Worm (Caenorhabditis elegans) whole organism, L4 larva: Measurements from ENCODE around the gene ZC317.7.

ENCODE experiments used
- F10B5.3 ChIP-seq: sonication (generic microtip); optimal IDR thresholded peaks from 2 replicates; lab custom pipeline; 2016; ENCODE audit warnings: mild to moderate bottlenecking, missing genetic modification characterization, missing compliant biosample characterization
- F26F4.8 ChIP-seq: fragments of 200-800 bp; sonication (Bioruptor generic); conservative IDR thresholded peaks from 2 replicates; pipeline ENCODE4 v1.3.6; 2022; ENCODE audit warnings: missing genetic modification characterization, missing compliant biosample characterization
- F37D6.2 ChIP-seq: sonication (generic microtip); optimal IDR thresholded peaks from 2 replicates; lab custom pipeline; 2016; ENCODE audit warnings: mild to moderate bottlenecking, missing genetic modification characterization, missing compliant biosample characterization
- R02D3.7 ChIP-seq: fragments of 150-350 bp; sonication (generic microtip); optimal IDR thresholded peaks from 3 replicates; lab custom pipeline; 2014; ENCODE audit warnings: missing biosample characterization, missing genetic modification characterization
- ZK337.2 ChIP-seq: fragments of 200-800 bp; sonication (Bioruptor generic); IDR thresholded peaks from 2 replicates; pipeline ENCODE4 v1.3.6; 2022; ENCODE audit warnings: missing genetic modification reagents, missing genetic modification characterization, missing compliant biosample characterization
- ZK546.5 ChIP-seq, 2 experiments: sonication (generic microtip); optimal IDR thresholded peaks; 2 replicates each; lab custom pipeline; 2017; ENCODE audit warnings: missing biosample characterization in 2 of 2, missing genetic modification characterization in 2 of 2
- aha-1 ChIP-seq: fragments of 150-350 bp; peaks from one replicate; lab custom pipeline; 2014; ENCODE audit warnings: missing biosample characterization, missing genetic modification characterization
- aly-2 ChIP-seq: sonication (generic microtip); optimal IDR thresholded peaks from 2 replicates; lab custom pipeline; 2018; ENCODE audit warnings: missing biosample characterization, missing genetic modification characterization
- attf-4 ChIP-seq: sonication (generic microtip); optimal IDR thresholded peaks from 3 replicates; lab custom pipeline; 2017; ENCODE audit warnings: missing biosample characterization, missing genetic modification characterization
- ceh-82 ChIP-seq: sonication (generic microtip); optimal IDR thresholded peaks from 2 replicates; lab custom pipeline; 2017; ENCODE audit warnings: missing biosample characterization, missing genetic modification characterization
- ces-1 ChIP-seq: fragments of 150-350 bp; sonication (generic microtip); optimal IDR thresholded peaks from 4 replicates; lab custom pipeline; 2014; ENCODE audit warnings: missing biosample characterization, missing genetic modification reagents, missing genetic modification characterization
- daf-12 ChIP-seq: fragments of 150-350 bp; optimal IDR thresholded peaks from 2 replicates; lab custom pipeline; 2014; ENCODE audit warnings: missing biosample characterization, missing genetic modification reagents, missing genetic modification characterization
- daf-16 ChIP-seq, 3 experiments: sonication (generic microtip); optimal IDR thresholded peaks; 2 replicates each; lab custom pipeline; 2016 to 2017; ENCODE audit warnings: missing genetic modification characterization in 3 of 3, missing genetic modification reagents in 3 of 3, mild to moderate bottlenecking in 2 of 3, missing compliant biosample characterization in 2 of 3, missing biosample characterization in 1 of 3, moderate library complexity in 1 of 3
- dmd-6 ChIP-seq: fragments of 200-800 bp; sonication (Bioruptor generic); IDR thresholded peaks from 2 replicates; pipeline ENCODE4 v1.3.6; 2022; ENCODE audit warnings: missing genetic modification reagents, missing genetic modification characterization, missing compliant biosample characterization
- dmd-8 ChIP-seq: fragments of 200-800 bp; sonication (Bioruptor generic); IDR thresholded peaks from 2 replicates; pipeline ENCODE4 v1.3.6; 2022; ENCODE audit warnings: missing genetic modification characterization, missing compliant biosample characterization
- dpl-1 ChIP-seq: fragments of 150-350 bp; optimal IDR thresholded peaks from 2 replicates; lab custom pipeline; 2014; ENCODE audit warnings: missing biosample characterization, missing genetic modification reagents, missing genetic modification characterization
- duxl-1 ChIP-seq: sonication (generic microtip); optimal IDR thresholded peaks from 2 replicates; lab custom pipeline; 2016; ENCODE audit warnings: mild to moderate bottlenecking, missing genetic modification characterization, moderate library complexity, missing compliant biosample characterization; ENCODE audit not compliant: poor library complexity
- dve-1 ChIP-seq: sonication (generic microtip); optimal IDR thresholded peaks from 2 replicates; lab custom pipeline; 2017; ENCODE audit warnings: antibody characterized with exemption, mild to moderate bottlenecking, missing genetic modification characterization, missing compliant biosample characterization; ENCODE audit not compliant: insufficient read depth
- egl-27 ChIP-seq: sonication (generic microtip); optimal IDR thresholded peaks from 3 replicates; lab custom pipeline; 2017; ENCODE audit warnings: missing biosample characterization, missing genetic modification reagents, missing genetic modification characterization
- egl-43 ChIP-seq: fragments of 200-800 bp; sonication (Bioruptor generic); IDR thresholded peaks from 2 replicates; pipeline ENCODE4 v1.3.6; 2022; ENCODE audit warnings: missing genetic modification reagents, missing genetic modification characterization, missing compliant biosample characterization
- fos-1 ChIP-seq: fragments of 150-350 bp; optimal IDR thresholded peaks from 2 replicates; lab custom pipeline; 2014; ENCODE audit warnings: missing biosample characterization, missing genetic modification characterization
- hlh-30 ChIP-seq: sonication (generic microtip); optimal IDR thresholded peaks from 2 replicates; lab custom pipeline; 2017; ENCODE audit warnings: antibody characterized with exemption, mild to moderate bottlenecking, missing genetic modification characterization, missing compliant biosample characterization; ENCODE audit not compliant: insufficient read depth
- lin-1 ChIP-seq: fragments of 200-800 bp; sonication (Bioruptor generic); IDR thresholded peaks from 2 replicates; pipeline ENCODE4 v1.3.6; 2022; ENCODE audit warnings: missing genetic modification reagents, missing genetic modification characterization, missing compliant biosample characterization
- lin-13 ChIP-seq: fragments of 150-350 bp; optimal IDR thresholded peaks from 2 replicates; lab custom pipeline; 2014; ENCODE audit warnings: missing biosample characterization, missing genetic modification reagents, missing genetic modification characterization
- lin-15B ChIP-seq: fragments of 150-350 bp; sonication (generic microtip); optimal IDR thresholded peaks from 3 replicates; lab custom pipeline; 2014; ENCODE audit warnings: missing biosample characterization, missing genetic modification characterization
- lin-39 ChIP-seq: fragments of 150-350 bp; optimal IDR thresholded peaks from 2 replicates; lab custom pipeline; 2014; ENCODE audit warnings: missing biosample characterization, missing genetic modification reagents, missing genetic modification characterization
- madf-5 ChIP-seq, 2 experiments: fragments of 200-800 bp; sonication (Bioruptor generic); IDR thresholded peaks; 2 replicates each; pipeline ENCODE4 v1.3.6; 2022; ENCODE audit warnings: missing compliant biosample characterization in 2 of 2, missing genetic modification characterization in 2 of 2
- madf-9 ChIP-seq: fragments of 200-800 bp; sonication (Bioruptor generic); conservative IDR thresholded peaks from 2 replicates; pipeline ENCODE4 v1.3.6; 2022; ENCODE audit warnings: missing genetic modification reagents, missing genetic modification characterization, missing compliant biosample characterization
- mxl-2 ChIP-seq: fragments of 200-800 bp; sonication (Bioruptor generic); conservative IDR thresholded peaks from 2 replicates; pipeline ENCODE4 v1.3.6; 2022; ENCODE audit warnings: missing genetic modification reagents, missing genetic modification characterization, missing compliant biosample characterization
- mxl-3 ChIP-seq: fragments of 200-800 bp; sonication (Bioruptor generic); optimal IDR thresholded peaks from 2 replicates; lab custom pipeline; 2018; ENCODE audit warnings: mild to moderate bottlenecking, missing genetic modification characterization, missing compliant biosample characterization
- nhr-11 ChIP-seq: fragments of 150-350 bp; optimal IDR thresholded peaks from 2 replicates; lab custom pipeline; 2014; ENCODE audit warnings: missing biosample characterization, missing genetic modification characterization
- nhr-111 ChIP-seq: fragments of 200-800 bp; sonication (Bioruptor generic); optimal IDR thresholded peaks from 2 replicates; lab custom pipeline; 2018; ENCODE audit warnings: mild to moderate bottlenecking, missing genetic modification characterization, missing compliant biosample characterization
- nhr-28 ChIP-seq: fragments of 150-350 bp; optimal IDR thresholded peaks from 2 replicates; lab custom pipeline; 2014; ENCODE audit warnings: missing biosample characterization, missing genetic modification characterization
- nhr-48 ChIP-seq: sonication (generic microtip); optimal IDR thresholded peaks from 2 replicates; lab custom pipeline; 2016; ENCODE audit warnings: mild to moderate bottlenecking, missing genetic modification characterization, missing compliant biosample characterization
- nhr-76 ChIP-seq: fragments of 150-350 bp; optimal IDR thresholded peaks from 2 replicates; lab custom pipeline; 2014; ENCODE audit warnings: missing biosample characterization, missing genetic modification characterization
- nhr-77 ChIP-seq: fragments of 150-350 bp; optimal IDR thresholded peaks from 2 replicates; lab custom pipeline; 2014; ENCODE audit warnings: missing biosample characterization, missing genetic modification characterization
- php-3 ChIP-seq: fragments of 200-800 bp; sonication (Bioruptor generic); IDR thresholded peaks from 2 replicates; pipeline ENCODE4 v1.3.6; 2022; ENCODE audit warnings: missing genetic modification reagents, missing genetic modification characterization, missing compliant biosample characterization
- saeg-2 ChIP-seq: fragments of 200-800 bp; sonication (Bioruptor generic); IDR thresholded peaks from 2 replicates; pipeline ENCODE4 v1.3.6; 2022; ENCODE audit warnings: missing genetic modification reagents, missing genetic modification characterization, missing compliant biosample characterization
- set-16 ChIP-seq: fragments of 200-800 bp; sonication (Bioruptor generic); IDR thresholded peaks from 2 replicates; pipeline ENCODE4 v1.3.6; 2022; ENCODE audit warnings: missing genetic modification reagents, missing genetic modification characterization, missing compliant biosample characterization
- skn-1 ChIP-seq: fragments of 150-350 bp; optimal IDR thresholded peaks from 2 replicates; lab custom pipeline; 2014; ENCODE audit warnings: missing biosample characterization, missing genetic modification characterization
- snpc-1.2 ChIP-seq: fragments of 200-800 bp; sonication (Bioruptor generic); IDR thresholded peaks from 2 replicates; pipeline ENCODE4 v1.3.6; 2022; ENCODE audit warnings: missing genetic modification reagents, missing genetic modification characterization, missing compliant biosample characterization
- snpc-4 ChIP-seq: fragments of 150-350 bp; optimal IDR thresholded peaks from 2 replicates; lab custom pipeline; 2014; ENCODE audit warnings: missing biosample characterization, missing genetic modification characterization
- spr-1 ChIP-seq: sonication (generic microtip); optimal IDR thresholded peaks from 2 replicates; lab custom pipeline; 2016; ENCODE audit warnings: mild to moderate bottlenecking, missing genetic modification characterization, missing compliant biosample characterization
- unc-130 ChIP-seq: sonication (generic microtip); optimal IDR thresholded peaks from 2 replicates; lab custom pipeline; 2016; ENCODE audit warnings: missing genetic modification reagents, missing genetic modification characterization, missing compliant biosample characterization
- unc-39 ChIP-seq: sonication (generic microtip); optimal IDR thresholded peaks from 2 replicates; lab custom pipeline; 2017; ENCODE audit warnings: missing biosample characterization, missing genetic modification characterization
- zag-1 ChIP-seq: fragments of 150-350 bp; optimal IDR thresholded peaks from 2 replicates; lab custom pipeline; 2014; ENCODE audit warnings: missing biosample characterization, missing genetic modification characterization
- zfp-2 ChIP-seq: sonication (generic microtip); optimal IDR thresholded peaks from 2 replicates; lab custom pipeline; 2016; ENCODE audit warnings: mild to moderate bottlenecking, missing genetic modification characterization, missing compliant biosample characterization
- zfp-3 ChIP-seq: fragments of 200-800 bp; sonication (Bioruptor generic); conservative IDR thresholded peaks from 2 replicates; pipeline ENCODE4 v1.3.6; 2022; ENCODE audit warnings: missing genetic modification reagents, missing genetic modification characterization, missing compliant biosample characterization
- zip-11 ChIP-seq: fragments of 200-800 bp; sonication (Bioruptor generic); IDR thresholded peaks from 2 replicates; pipeline ENCODE4 v1.3.6; 2022; ENCODE audit warnings: missing genetic modification characterization, missing compliant biosample characterization
- ztf-11 ChIP-seq: fragments of 150-350 bp; optimal IDR thresholded peaks from 2 replicates; lab custom pipeline; 2014; ENCODE audit warnings: missing biosample characterization, missing genetic modification characterization
- ztf-7 ChIP-seq: fragments of 150-350 bp; optimal IDR thresholded peaks from 2 replicates; lab custom pipeline; 2014; ENCODE audit warnings: missing biosample characterization, missing genetic modification characterization

ZC317.7 gene

DNA sequence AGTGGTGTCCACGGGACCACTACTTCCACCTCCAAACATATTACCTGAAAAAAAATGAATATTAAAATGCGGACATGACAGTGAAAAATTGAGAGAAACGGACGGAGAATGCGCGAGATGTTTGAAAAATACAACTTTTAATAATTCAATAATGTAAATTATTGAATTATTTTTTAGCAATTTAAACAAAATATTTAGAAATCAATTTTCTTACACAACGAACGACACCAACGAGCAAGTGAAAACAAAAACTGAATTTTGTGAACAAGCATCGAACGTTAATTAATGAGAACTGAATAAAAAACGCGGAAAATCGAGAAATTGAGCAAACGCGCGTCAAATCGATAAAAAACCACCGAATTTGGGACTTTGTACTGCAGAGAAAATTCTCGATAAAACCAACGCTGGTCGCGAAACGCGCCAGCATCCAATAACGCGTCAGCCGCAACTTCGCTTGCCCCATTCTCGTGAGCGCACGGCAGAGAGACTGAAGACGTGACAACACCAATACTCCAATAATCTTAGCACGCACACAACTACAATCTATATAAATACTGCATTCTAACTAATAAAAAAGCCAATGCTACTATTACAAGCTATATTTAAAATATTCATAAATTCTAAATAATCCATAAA lies 34.1 kb upstream of the ZC317.7 start, which contains the start of the genes dnj-19 and nhr-47 (continued):
- TF ChIP-seq F10B5.3 (tag; lab: Kevin White, UChicago) (peak; percentile 75), zfp-2 (tag; lab: Kevin White, UChicago) (peak; percentile 18), nhr-28 (tag; lab: Kevin White, UChicago) (peak; percentile 83), dve-1 (tag; lab: Kevin White, UChicago) (peak; percentile 96), set-16 (GFP tag; lab: Robert Waterston, UW) (no peak; the same call in 1 of the 2 replicates), php-3 (GFP tag; lab: Robert Waterston, UW) (peak; percentile 71; the same call in 1 of the 2 replicates), ceh-82 (tag; lab: Kevin White, UChicago) (no peak), nhr-76 (tag; lab: Kevin White, UChicago) (no peak), lin-39 (tag; lab: Kevin White, UChicago) (no peak), dmd-8 (GFP tag; lab: Robert Waterston, UW) (peak; percentile 64; the same call in 1 of the 2 replicates), hlh-30 (tag; lab: Kevin White, UChicago) (peak; percentile 83), mxl-2 (no peak), attf-4 (no peak), snpc-4 (tag; lab: Kevin White, UChicago) (no peak), egl-27 (tag; lab: Kevin White, UChicago) (no peak), mxl-3 (GFP tag; lab: Kevin White, UChicago) (peak; percentile 79), skn-1 (tag; lab: Kevin White, UChicago) (no peak), nhr-48 (tag; lab: Kevin White, UChicago) (peak; percentile 77), aly-2 (tag; lab: Kevin White, UChicago) (no peak), dmd-6 (GFP tag; lab: Robert Waterston, UW) (peak; percentile 93), ztf-7 (tag; lab: Kevin White, UChicago) (peak; percentile 81), daf-12 (tag; lab: Kevin White, UChicago) (no peak), ZK337.2 (GFP tag; lab: Robert Waterston, UW) (no peak), duxl-1 (tag; lab: Kevin White, UChicago) (peak; percentile 82), zfp-3 (peak; percentile 88), R02D3.7 (tag; lab: Kevin White, UChicago) (no peak), aha-1 (tag; lab: Kevin White, UChicago) (peak; percentile 99), zag-1 (no peak), unc-39 (tag; lab: Kevin White, UChicago) (no peak), egl-43 (GFP tag; lab: Robert Waterston, UW) (peak; percentile 91), lin-13 (peak; percentile 89), nhr-111 (GFP tag; lab: Kevin White, UChicago) (no peak), ces-1 (GFP tag; lab: Kevin White, UChicago) (no peak), fos-1 (no peak), snpc-1.2 (GFP tag; lab: Robert Waterston, UW) (peak; percentile 50; the same call in 1 of the 2 replicates), ZK546.5 (tag; optimal IDR thresholded peaks at IDR 0.05; lab: Kevin White, UChicago) (no peak), spr-1 (peak; percentile 84), daf-16 (GFP tag; optimal IDR thresholded peaks at IDR 0.05; lab: Kevin White, UChicago) (peak in 1 of 2 experiments; percentile 66), daf-16 (tag; optimal IDR thresholded peaks at IDR 0.05; lab: Kevin White, UChicago) (peak; percentile 73), lin-1 (no peak), madf-5 (GFP tag; IDR thresholded peaks at IDR 0.05; lab: Robert Waterston, UW) (no peak), F26F4.8 (GFP tag; lab: Robert Waterston, UW) (no peak), ztf-11 (tag; lab: Kevin White, UChicago) (no peak), nhr-77 (tag; lab: Kevin White, UChicago) (peak; percentile 76), nhr-11 (tag; lab: Kevin White, UChicago) (peak; percentile 83), dpl-1 (peak; percentile 87), lin-15B (tag; lab: Kevin White, UChicago) (no peak), F37D6.2 (tag; lab: Kevin White, UChicago) (peak; percentile 91), saeg-2 (peak; percentile 83), madf-9 (GFP tag; lab: Robert Waterston, UW) (peak; percentile 65), unc-130 (GFP tag; lab: Kevin White, UChicago) (peak; percentile 66), zip-11 (GFP tag; lab: Robert Waterston, UW) (no peak)
